Worm (Caenorhabditis elegans) whole organism, L4 larva: Measurements from ENCODE around the gene F40C5.1.

ENCODE experiments used
- F37D6.2 ChIP-seq: sonication (generic microtip); optimal IDR thresholded peaks from 2 replicates; lab custom pipeline; 2016; ENCODE audit warnings: mild to moderate bottlenecking, missing genetic modification characterization, missing compliant biosample characterization
- T20F7.1 ChIP-seq: fragments of 200-800 bp; sonication (Bioruptor generic); optimal IDR thresholded peaks from 2 replicates; lab custom pipeline; 2018; ENCODE audit warnings: mild to moderate bottlenecking, missing genetic modification characterization, missing compliant biosample characterization
- T26A8.4 ChIP-seq: fragments of 200-800 bp; sonication (Bioruptor generic); IDR thresholded peaks from 2 replicates; pipeline ENCODE4 v1.3.6; 2022; ENCODE audit warnings: missing genetic modification characterization, missing compliant biosample characterization
- Y48G9A.11 ChIP-seq: fragments of 200-800 bp; sonication (Bioruptor generic); IDR thresholded peaks from 2 replicates; pipeline ENCODE4 v1.3.6; 2022; ENCODE audit warnings: missing genetic modification reagents, missing genetic modification characterization, missing compliant biosample characterization
- Y75B8A.6 ChIP-seq: fragments of 200-800 bp; sonication (Bioruptor generic); IDR thresholded peaks from 2 replicates; pipeline ENCODE4 v1.3.6; 2022; ENCODE audit warnings: missing genetic modification reagents, missing genetic modification characterization, missing compliant biosample characterization
- ZK337.2 ChIP-seq: fragments of 200-800 bp; sonication (Bioruptor generic); IDR thresholded peaks from 2 replicates; pipeline ENCODE4 v1.3.6; 2022; ENCODE audit warnings: missing genetic modification reagents, missing genetic modification characterization, missing compliant biosample characterization
- aly-2 ChIP-seq: sonication (generic microtip); optimal IDR thresholded peaks from 2 replicates; lab custom pipeline; 2018; ENCODE audit warnings: missing biosample characterization, missing genetic modification characterization
- ama-1 ChIP-seq: fragments of 150-350 bp; optimal IDR thresholded peaks from 2 replicates; lab custom pipeline; 2014; ENCODE audit warnings: inconsistent platforms, mixed read lengths
- attf-4 ChIP-seq: sonication (generic microtip); optimal IDR thresholded peaks from 3 replicates; lab custom pipeline; 2017; ENCODE audit warnings: missing biosample characterization, missing genetic modification characterization
- ceh-20 ChIP-seq: fragments of 200-800 bp; sonication (Bioruptor generic); IDR thresholded peaks from 2 replicates; pipeline ENCODE4 v1.3.6; 2022; ENCODE audit warnings: missing genetic modification reagents, missing genetic modification characterization, missing compliant biosample characterization
- ceh-32 ChIP-seq: sonication (generic microtip); optimal IDR thresholded peaks from 2 replicates; lab custom pipeline; 2016; ENCODE audit warnings: mild to moderate bottlenecking, missing genetic modification characterization, missing compliant biosample characterization; ENCODE audit not compliant: poor library complexity
- ceh-44 ChIP-seq: fragments of 200-800 bp; sonication (Bioruptor generic); IDR thresholded peaks from 2 replicates; pipeline ENCODE4 v1.3.6; 2022; ENCODE audit warnings: missing genetic modification reagents, missing genetic modification characterization, missing compliant biosample characterization
- cey-2 ChIP-seq: sonication (generic microtip); optimal IDR thresholded peaks from 3 replicates; lab custom pipeline; 2017; ENCODE audit warnings: missing genetic modification characterization, mild to moderate bottlenecking, missing compliant biosample characterization, antibody characterized with exemption, borderline replicate concordance; ENCODE audit not compliant: insufficient read depth
- daf-16 ChIP-seq, 3 experiments: sonication (generic microtip); optimal IDR thresholded peaks; 2 replicates each; lab custom pipeline; 2016 to 2017; ENCODE audit warnings: missing genetic modification characterization in 3 of 3, missing genetic modification reagents in 3 of 3, mild to moderate bottlenecking in 2 of 3, missing compliant biosample characterization in 2 of 3, missing biosample characterization in 1 of 3, moderate library complexity in 1 of 3
- dmd-6 ChIP-seq: fragments of 200-800 bp; sonication (Bioruptor generic); IDR thresholded peaks from 2 replicates; pipeline ENCODE4 v1.3.6; 2022; ENCODE audit warnings: missing genetic modification reagents, missing genetic modification characterization, missing compliant biosample characterization
- egl-27 ChIP-seq: sonication (generic microtip); optimal IDR thresholded peaks from 3 replicates; lab custom pipeline; 2017; ENCODE audit warnings: missing biosample characterization, missing genetic modification reagents, missing genetic modification characterization
- fkh-10 ChIP-seq: fragments of 150-350 bp; optimal IDR thresholded peaks from 2 replicates; lab custom pipeline; 2014; ENCODE audit warnings: missing biosample characterization, missing genetic modification reagents, missing genetic modification characterization
- fos-1 ChIP-seq: fragments of 150-350 bp; optimal IDR thresholded peaks from 2 replicates; lab custom pipeline; 2014; ENCODE audit warnings: missing biosample characterization, missing genetic modification characterization
- hif-1 ChIP-seq, 2 experiments: sonication (generic microtip); optimal IDR thresholded peaks; 2 replicates each; lab custom pipeline; 2016 to 2017; ENCODE audit warnings: missing compliant biosample characterization in 2 of 2, missing genetic modification characterization in 2 of 2, missing genetic modification reagents in 2 of 2, missing genotype in 2 of 2, mild to moderate bottlenecking in 1 of 2
- hlh-11 ChIP-seq: fragments of 200-800 bp; sonication (Bioruptor generic); optimal IDR thresholded peaks from 2 replicates; lab custom pipeline; 2018; ENCODE audit warnings: mild to moderate bottlenecking, missing genetic modification characterization, missing compliant biosample characterization
- lim-7 ChIP-seq: fragments of 200-800 bp; sonication (Bioruptor generic); IDR thresholded peaks from 2 replicates; pipeline ENCODE4 v1.3.6; 2022; ENCODE audit warnings: missing genetic modification characterization, missing compliant biosample characterization
- lin-1 ChIP-seq: fragments of 200-800 bp; sonication (Bioruptor generic); IDR thresholded peaks from 2 replicates; pipeline ENCODE4 v1.3.6; 2022; ENCODE audit warnings: missing genetic modification reagents, missing genetic modification characterization, missing compliant biosample characterization
- lin-15B ChIP-seq: fragments of 150-350 bp; sonication (generic microtip); optimal IDR thresholded peaks from 3 replicates; lab custom pipeline; 2014; ENCODE audit warnings: missing biosample characterization, missing genetic modification characterization
- lin-39 ChIP-seq: fragments of 150-350 bp; optimal IDR thresholded peaks from 2 replicates; lab custom pipeline; 2014; ENCODE audit warnings: missing biosample characterization, missing genetic modification reagents, missing genetic modification characterization
- madf-5 ChIP-seq, 2 experiments: fragments of 200-800 bp; sonication (Bioruptor generic); IDR thresholded peaks; 2 replicates each; pipeline ENCODE4 v1.3.6; 2022; ENCODE audit warnings: missing compliant biosample characterization in 2 of 2, missing genetic modification characterization in 2 of 2
- madf-9 ChIP-seq: fragments of 200-800 bp; sonication (Bioruptor generic); conservative IDR thresholded peaks from 2 replicates; pipeline ENCODE4 v1.3.6; 2022; ENCODE audit warnings: missing genetic modification reagents, missing genetic modification characterization, missing compliant biosample characterization
- mdt-29 ChIP-seq: fragments of 200-800 bp; sonication (Bioruptor generic); IDR thresholded peaks from 2 replicates; pipeline ENCODE4 v1.3.6; 2022; ENCODE audit warnings: missing genetic modification reagents, missing genetic modification characterization, missing compliant biosample characterization
- nhr-102 ChIP-seq: sonication (generic microtip); optimal IDR thresholded peaks from 2 replicates; lab custom pipeline; 2016; ENCODE audit warnings: mild to moderate bottlenecking, missing genetic modification characterization, moderate library complexity, missing compliant biosample characterization
- nhr-237 ChIP-seq: sonication (generic microtip); optimal IDR thresholded peaks from 2 replicates; lab custom pipeline; 2017; ENCODE audit warnings: missing biosample characterization, missing genetic modification characterization
- nhr-28 ChIP-seq: fragments of 150-350 bp; optimal IDR thresholded peaks from 2 replicates; lab custom pipeline; 2014; ENCODE audit warnings: missing biosample characterization, missing genetic modification characterization
- nhr-41 ChIP-seq: fragments of 200-800 bp; sonication (Bioruptor generic); IDR thresholded peaks from 2 replicates; pipeline ENCODE4 v1.3.6; 2022; ENCODE audit warnings: missing genetic modification reagents, missing genetic modification characterization, missing compliant biosample characterization
- nhr-6 ChIP-seq: fragments of 150-350 bp; optimal IDR thresholded peaks from 2 replicates; lab custom pipeline; 2014; ENCODE audit warnings: missing biosample characterization, missing genetic modification characterization
- nhr-77 ChIP-seq: fragments of 150-350 bp; optimal IDR thresholded peaks from 2 replicates; lab custom pipeline; 2014; ENCODE audit warnings: missing biosample characterization, missing genetic modification characterization
- php-3 ChIP-seq: fragments of 200-800 bp; sonication (Bioruptor generic); IDR thresholded peaks from 2 replicates; pipeline ENCODE4 v1.3.6; 2022; ENCODE audit warnings: missing genetic modification reagents, missing genetic modification characterization, missing compliant biosample characterization
- pqm-1 ChIP-seq: sonication (generic microtip); optimal IDR thresholded peaks from 2 replicates; lab custom pipeline; 2017; ENCODE audit warnings: missing biosample characterization, missing genetic modification characterization
- sdz-12 ChIP-seq: fragments of 200-800 bp; sonication (Bioruptor generic); optimal IDR thresholded peaks from 2 replicates; lab custom pipeline; 2018; ENCODE audit warnings: mild to moderate bottlenecking, missing genetic modification characterization, missing compliant biosample characterization
- set-16 ChIP-seq: fragments of 200-800 bp; sonication (Bioruptor generic); IDR thresholded peaks from 2 replicates; pipeline ENCODE4 v1.3.6; 2022; ENCODE audit warnings: missing genetic modification reagents, missing genetic modification characterization, missing compliant biosample characterization
- snpc-1.2 ChIP-seq: fragments of 200-800 bp; sonication (Bioruptor generic); IDR thresholded peaks from 2 replicates; pipeline ENCODE4 v1.3.6; 2022; ENCODE audit warnings: missing genetic modification reagents, missing genetic modification characterization, missing compliant biosample characterization
- spr-3 ChIP-seq: fragments of 200-800 bp; sonication (Bioruptor generic); optimal IDR thresholded peaks from 2 replicates; lab custom pipeline; 2018; ENCODE audit warnings: mild to moderate bottlenecking, missing genetic modification characterization, missing compliant biosample characterization
- tag-97 ChIP-seq: fragments of 200-800 bp; sonication (Bioruptor generic); IDR thresholded peaks from 2 replicates; pipeline ENCODE4 v1.3.6; 2022; ENCODE audit warnings: missing genetic modification characterization, missing compliant biosample characterization
- unc-39 ChIP-seq: sonication (generic microtip); optimal IDR thresholded peaks from 2 replicates; lab custom pipeline; 2017; ENCODE audit warnings: missing biosample characterization, missing genetic modification characterization
- zag-1 ChIP-seq: fragments of 150-350 bp; optimal IDR thresholded peaks from 2 replicates; lab custom pipeline; 2014; ENCODE audit warnings: missing biosample characterization, missing genetic modification characterization
- zfp-2 ChIP-seq: sonication (generic microtip); optimal IDR thresholded peaks from 2 replicates; lab custom pipeline; 2016; ENCODE audit warnings: mild to moderate bottlenecking, missing genetic modification characterization, missing compliant biosample characterization
- zfp-3 ChIP-seq: fragments of 200-800 bp; sonication (Bioruptor generic); conservative IDR thresholded peaks from 2 replicates; pipeline ENCODE4 v1.3.6; 2022; ENCODE audit warnings: missing genetic modification reagents, missing genetic modification characterization, missing compliant biosample characterization
- zip-11 ChIP-seq: fragments of 200-800 bp; sonication (Bioruptor generic); IDR thresholded peaks from 2 replicates; pipeline ENCODE4 v1.3.6; 2022; ENCODE audit warnings: missing genetic modification characterization, missing compliant biosample characterization
- ztf-11 ChIP-seq: fragments of 150-350 bp; optimal IDR thresholded peaks from 2 replicates; lab custom pipeline; 2014; ENCODE audit warnings: missing biosample characterization, missing genetic modification characterization

Gene F40C5.1

DNA sequence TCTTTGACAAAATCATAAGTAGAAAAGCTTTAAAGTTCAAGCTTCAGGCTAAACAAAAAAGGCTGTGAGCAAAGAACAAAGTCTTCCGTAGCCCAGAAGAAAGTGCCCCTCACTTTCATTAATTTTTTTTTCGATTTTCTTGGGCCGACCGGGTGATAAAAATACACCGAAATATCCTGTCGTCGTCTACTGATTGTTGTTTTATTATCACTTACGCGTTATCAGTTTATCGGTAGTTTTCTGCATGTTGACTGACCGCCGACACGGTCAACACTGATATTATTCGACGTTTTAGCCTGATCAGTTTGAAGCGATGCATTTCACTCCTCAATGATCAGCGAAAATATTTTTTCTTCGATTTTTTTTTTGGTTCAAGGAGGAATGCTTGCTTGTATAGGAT, 7.9 kb downstream of the F40C5.1 start:
- TF ChIP-seq tag-97 = no peak
- no peak for TF ChIP-seq daf-16 (GFP tag; optimal IDR thresholded peaks at IDR 0.05; lab: Kevin White, UChicago)
- peak; percentile 97 for TF ChIP-seq daf-16 (tag; optimal IDR thresholded peaks at IDR 0.05; lab: Kevin White, UChicago)
- TF ChIP-seq nhr-237 (tag; lab: Kevin White, UChicago) = no peak
- no peak for TF ChIP-seq unc-39 (tag; lab: Kevin White, UChicago)
- no peak for TF ChIP-seq Y48G9A.11 (GFP tag; lab: Robert Waterston, UW)
- TF ChIP-seq T20F7.1 = no peak
- 0 out of 2 replicates have a peak, but pooled peaks have one; percentile 45 for TF ChIP-seq php-3
- TF ChIP-seq nhr-28 (tag; lab: Kevin White, UChicago) = peak; percentile 51
- TF ChIP-seq hif-1 (tag; optimal IDR thresholded peaks at IDR 0.05; lab: Kevin White, UChicago) = no peak
- no peak for TF ChIP-seq sdz-12 (GFP tag; lab: Kevin White, UChicago)
- no peak for TF ChIP-seq Y75B8A.6 (GFP tag; lab: Robert Waterston, UW)
- no peak for TF ChIP-seq zip-11 (GFP tag; lab: Robert Waterston, UW)
- TF ChIP-seq lim-7 (GFP tag; lab: Robert Waterston, UW) = no peak
- TF ChIP-seq zag-1 = no peak
- no peak for TF ChIP-seq ceh-44 (GFP tag; lab: Robert Waterston, UW)
- TF ChIP-seq zfp-3 (GFP tag; lab: Robert Waterston, UW) = no peak
- no peak for TF ChIP-seq lin-1 (GFP tag; lab: Robert Waterston, UW)
- no peak for TF ChIP-seq spr-3 (GFP tag; lab: Kevin White, UChicago)
- no peak for TF ChIP-seq aly-2 (tag; lab: Kevin White, UChicago)
- no peak for TF ChIP-seq mdt-29
- no peak for TF ChIP-seq lin-15B
- no peak for TF ChIP-seq ztf-11
- no peak for TF ChIP-seq ceh-20 (GFP tag; lab: Robert Waterston, UW)
- peak; percentile 50 for TF ChIP-seq pqm-1 (tag; lab: Kevin White, UChicago)
- peak; percentile 16 for TF ChIP-seq hlh-11 (tag; lab: Kevin White, UChicago)
- no peak for TF ChIP-seq ZK337.2 (GFP tag; lab: Robert Waterston, UW)
- TF ChIP-seq nhr-6 (tag; lab: Kevin White, UChicago) = no peak
- TF ChIP-seq fkh-10 (GFP tag; lab: Kevin White, UChicago) = no peak
- no peak for TF ChIP-seq snpc-1.2 (GFP tag; lab: Robert Waterston, UW)
- TF ChIP-seq attf-4 (tag; lab: Kevin White, UChicago) = no peak
- no peak for TF ChIP-seq fos-1 (tag; lab: Kevin White, UChicago)
- TF ChIP-seq F37D6.2 = no peak
- no peak for TF ChIP-seq nhr-102 (tag; lab: Kevin White, UChicago)
- TF ChIP-seq zfp-2 (tag; lab: Kevin White, UChicago) = no peak
- no peak for TF ChIP-seq lin-39 (tag; lab: Kevin White, UChicago)
- TF ChIP-seq ama-1 (lab: Kevin White, UChicago) = no peak
- no peak for TF ChIP-seq cey-2 (tag; lab: Kevin White, UChicago)
- no peak for TF ChIP-seq egl-27 (tag; lab: Kevin White, UChicago)
- no peak for TF ChIP-seq nhr-41
- TF ChIP-seq madf-9 = no peak
- no peak for TF ChIP-seq ceh-32
- no peak for TF ChIP-seq set-16
- no peak for TF ChIP-seq madf-5 (GFP tag; IDR thresholded peaks at IDR 0.05; lab: Robert Waterston, UW)
- TF ChIP-seq T26A8.4 (GFP tag; lab: Robert Waterston, UW) = no peak
- peak; percentile 30; the same call in 1 of the 2 replicates for TF ChIP-seq dmd-6
- TF ChIP-seq nhr-77 (tag; lab: Kevin White, UChicago) = no peak
